Worm (Caenorhabditis elegans) whole organism, early embryonic: ENCODE results near the gene M6.11.

Experiments
- B0310.2 ChIP-seq: sonication (generic microtip); optimal IDR thresholded peaks from 2 replicates; lab custom pipeline; 2016; ENCODE audit warnings: mild to moderate bottlenecking, missing genetic modification characterization, missing compliant biosample characterization
- F13C5.2 ChIP-seq: sonication (generic microtip); optimal IDR thresholded peaks from 2 replicates; lab custom pipeline; 2017; ENCODE audit warnings: mild to moderate bottlenecking, missing genetic modification characterization, inconsistent platforms, missing compliant biosample characterization
- aly-1 ChIP-seq: sonication (generic microtip); optimal IDR thresholded peaks from 2 replicates; lab custom pipeline; 2016; ENCODE audit warnings: missing genetic modification characterization, missing compliant biosample characterization
- ama-1 ChIP-seq: fragments of 150-350 bp; optimal IDR thresholded peaks from 2 replicates; lab custom pipeline; 2014
- ceh-13 ChIP-seq: fragments of 200-800 bp; sonication (Bioruptor generic); optimal IDR thresholded peaks from 2 replicates; lab custom pipeline; 2018; ENCODE audit warnings: mild to moderate bottlenecking, missing genetic modification characterization, missing compliant biosample characterization
- ceh-36 ChIP-seq: sonication (generic microtip); optimal IDR thresholded peaks from 2 replicates; lab custom pipeline; 2016; ENCODE audit warnings: missing genetic modification characterization, inconsistent platforms, missing compliant biosample characterization
- ets-7 ChIP-seq: sonication (generic microtip); optimal IDR thresholded peaks from 2 replicates; lab custom pipeline; 2016; ENCODE audit warnings: missing genotype, missing genetic modification characterization, missing compliant biosample characterization
- flt-1 ChIP-seq: fragments of 200-800 bp; sonication (Bioruptor generic); IDR thresholded peaks from 2 replicates; pipeline ENCODE4 v1.3.6; 2022; ENCODE audit warnings: missing genetic modification characterization, missing compliant biosample characterization
- hmbx-1 ChIP-seq: sonication (generic microtip); optimal IDR thresholded peaks from 2 replicates; lab custom pipeline; 2016; ENCODE audit warnings: mild to moderate bottlenecking, missing genetic modification characterization, missing compliant biosample characterization
- hmg-4 ChIP-seq: fragments of 200-800 bp; sonication (Bioruptor generic); optimal IDR thresholded peaks from 2 replicates; lab custom pipeline; 2018; ENCODE audit warnings: mild to moderate bottlenecking, missing genetic modification characterization, missing compliant biosample characterization
- hnd-1 ChIP-seq: sonication (generic microtip); optimal IDR thresholded peaks from 2 replicates; lab custom pipeline; 2016; ENCODE audit warnings: missing genetic modification characterization, missing compliant biosample characterization
- pes-1 ChIP-seq: fragments of 200-800 bp; sonication (Bioruptor generic); IDR thresholded peaks from 2 replicates; pipeline ENCODE4 v1.3.6; 2022; ENCODE audit warnings: missing genetic modification reagents, missing genetic modification characterization, missing compliant biosample characterization
- scrt-1 ChIP-seq: fragments of 200-800 bp; sonication (Bioruptor generic); IDR thresholded peaks from 2 replicates; pipeline ENCODE4 v1.3.6; 2022; ENCODE audit warnings: missing genetic modification characterization, missing compliant biosample characterization
- sea-1 ChIP-seq: fragments of 200-800 bp; sonication (Bioruptor generic); conservative IDR thresholded peaks from 2 replicates; pipeline ENCODE4 v1.3.6; 2022; ENCODE audit warnings: missing genetic modification characterization, missing compliant biosample characterization
- tbx-11 ChIP-seq: fragments of 200-800 bp; sonication (Bioruptor generic); IDR thresholded peaks from 2 replicates; pipeline ENCODE4 v1.3.6; 2022; ENCODE audit warnings: missing genetic modification characterization, missing compliant biosample characterization
- tbx-37 ChIP-seq: fragments of 200-800 bp; sonication (Bioruptor generic); conservative IDR thresholded peaks from 2 replicates; pipeline ENCODE4 v1.3.6; 2022; ENCODE audit warnings: missing genetic modification reagents, missing genetic modification characterization, missing compliant biosample characterization
- tra-4 ChIP-seq: sonication (generic microtip); optimal IDR thresholded peaks from 2 replicates; lab custom pipeline; 2017; ENCODE audit warnings: missing genetic modification characterization, missing compliant biosample characterization

M6.11 gene

ce11 chrX:661727-662330, 20.5 kb upstream of the M6.11 start, which contains the start of gene rund-1:
Gene rund-1 (minus strand): TSS chrX:661777.
- TF ChIP-seq B0310.2 (tag; lab: Kevin White, UChicago) (no peak), F13C5.2 (tag; lab: Kevin White, UChicago) (peak; percentile 13)

DNA sequence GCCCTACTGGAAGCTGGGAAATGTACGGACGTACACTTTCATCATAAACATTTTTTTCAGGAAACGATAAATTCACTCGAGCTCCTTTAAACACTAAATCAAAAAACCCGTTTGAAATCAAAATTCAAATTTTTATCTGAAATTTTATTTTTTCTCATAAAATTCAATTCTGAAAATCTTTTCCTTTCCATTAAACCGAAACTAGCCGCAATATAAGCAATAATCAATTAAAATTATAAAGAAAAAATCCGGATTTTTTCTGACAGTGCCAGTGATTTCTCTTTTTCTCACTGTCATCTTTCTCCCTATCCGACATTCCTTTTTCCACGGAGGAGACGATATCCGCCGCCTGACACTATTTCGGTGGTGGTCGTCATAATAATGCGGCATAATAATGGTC, 14.5 kb upstream of the M6.11 start, which contains the start of gene lpr-7:
TSS of gene lpr-7 (plus strand) at position 301 of the 400 bp plus-strand sequence.
- TF ChIP-seq ama-1 (lab: Kevin White, UChicago) (no peak), aly-1 (tag; lab: Kevin White, UChicago) (no peak), tbx-37 (GFP tag; lab: Robert Waterston, UW) (no peak), tbx-11 (GFP tag; lab: Robert Waterston, UW) (no peak), hnd-1 (no peak), flt-1 (GFP tag; lab: Robert Waterston, UW) (no peak), B0310.2 (tag; lab: Kevin White, UChicago) (no peak), scrt-1 (GFP tag; lab: Robert Waterston, UW) (no peak), sea-1 (GFP tag; lab: Robert Waterston, UW) (no peak), ets-7 (no peak), F13C5.2 (tag; lab: Kevin White, UChicago) (no peak), hmbx-1 (tag; lab: Kevin White, UChicago) (no peak), hmg-4 (GFP tag; lab: Kevin White, UChicago) (no peak), tra-4 (tag; lab: Kevin White, UChicago) (no peak), ceh-13 (GFP tag; lab: Kevin White, UChicago) (no peak), pes-1 (no peak), ceh-36 (tag; lab: Kevin White, UChicago) (no peak)

- no peak for TF ChIP-seq scrt-1 (GFP tag; lab: Robert Waterston, UW)
- no peak for TF ChIP-seq ceh-36 (tag; lab: Kevin White, UChicago)
- TF ChIP-seq ama-1 (lab: Kevin White, UChicago), result no peak
- no peak for TF ChIP-seq tbx-37 (GFP tag; lab: Robert Waterston, UW)
- no peak for TF ChIP-seq F13C5.2 (tag; lab: Kevin White, UChicago)
- TF ChIP-seq hnd-1, result no peak
- no peak for TF ChIP-seq ceh-13 (GFP tag; lab: Kevin White, UChicago)
- no peak for TF ChIP-seq aly-1 (tag; lab: Kevin White, UChicago)
- TF ChIP-seq B0310.2 (tag; lab: Kevin White, UChicago), result no peak
- no peak for TF ChIP-seq tbx-11 (GFP tag; lab: Robert Waterston, UW)
- no peak for TF ChIP-seq flt-1 (GFP tag; lab: Robert Waterston, UW)
- no peak for TF ChIP-seq hmg-4 (GFP tag; lab: Kevin White, UChicago)
- no peak for TF ChIP-seq tra-4 (tag; lab: Kevin White, UChicago)
- no peak for TF ChIP-seq pes-1
- no peak for TF ChIP-seq ets-7
- TF ChIP-seq sea-1 (GFP tag; lab: Robert Waterston, UW), result no peak
- TF ChIP-seq hmbx-1 (tag; lab: Kevin White, UChicago), result no peak
Measured at ce11 chrX:654804-655203, 13.5 kb upstream of the M6.11 start, which contains the start of gene ifc-2. Gene ifc-2 (minus strand): TSS chrX:654904.

DNA sequence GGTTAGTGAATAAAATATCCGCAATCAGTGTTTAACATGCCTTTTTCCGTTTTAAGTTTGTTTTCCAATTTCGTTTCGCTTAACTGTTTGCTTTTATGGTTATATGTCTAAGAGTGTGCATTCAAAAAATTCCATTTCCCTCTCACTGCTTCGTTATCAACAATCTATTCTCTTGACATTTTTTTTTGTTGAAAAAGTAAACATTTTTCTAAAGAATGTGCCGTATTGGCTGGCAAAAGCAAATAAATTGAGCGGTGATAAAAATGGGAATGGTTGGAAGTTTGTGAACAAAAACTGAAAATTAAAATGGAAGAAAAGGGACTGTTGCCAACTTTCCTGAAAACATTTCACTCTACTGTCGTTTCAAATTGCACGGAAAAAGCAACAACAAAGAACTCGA, 10.3 kb upstream of the M6.11 start:
- TF ChIP-seq sea-1 (GFP tag; lab: Robert Waterston, UW) (no peak), B0310.2 (tag; lab: Kevin White, UChicago) (no peak), pes-1 (no peak), ama-1 (lab: Kevin White, UChicago) (no peak)

DNA sequence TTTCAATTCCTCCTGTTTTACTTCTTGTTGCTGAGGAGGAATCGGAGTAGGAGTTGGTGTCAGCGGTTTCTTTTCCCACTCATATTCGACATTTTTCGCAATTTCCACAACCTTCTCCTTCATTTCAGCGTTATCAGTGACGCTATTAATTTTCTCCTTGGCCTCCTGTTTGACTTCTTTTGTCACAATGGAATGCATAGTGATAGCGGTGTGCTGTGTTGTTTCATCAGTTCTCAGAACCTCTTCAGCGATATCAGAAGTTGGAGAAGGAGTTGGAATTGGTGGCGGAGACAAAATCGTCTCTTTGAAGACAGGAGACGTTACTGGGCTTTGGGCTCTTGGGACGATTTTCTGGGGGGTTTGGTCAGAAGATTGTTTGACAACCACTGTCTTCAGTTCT, 5.2 kb upstream of the M6.11 start:
- no peak for TF ChIP-seq sea-1 (GFP tag; lab: Robert Waterston, UW)
- TF ChIP-seq ets-7, result no peak
- TF ChIP-seq ama-1 (lab: Kevin White, UChicago), result no peak
- no peak for TF ChIP-seq tra-4 (tag; lab: Kevin White, UChicago)
- no peak for TF ChIP-seq hnd-1
- TF ChIP-seq F13C5.2 (tag; lab: Kevin White, UChicago), result no peak
- TF ChIP-seq hmbx-1 (tag; lab: Kevin White, UChicago), result no peak
- TF ChIP-seq hmg-4 (GFP tag; lab: Kevin White, UChicago), result no peak
- TF ChIP-seq aly-1 (tag; lab: Kevin White, UChicago), result no peak

DNA sequence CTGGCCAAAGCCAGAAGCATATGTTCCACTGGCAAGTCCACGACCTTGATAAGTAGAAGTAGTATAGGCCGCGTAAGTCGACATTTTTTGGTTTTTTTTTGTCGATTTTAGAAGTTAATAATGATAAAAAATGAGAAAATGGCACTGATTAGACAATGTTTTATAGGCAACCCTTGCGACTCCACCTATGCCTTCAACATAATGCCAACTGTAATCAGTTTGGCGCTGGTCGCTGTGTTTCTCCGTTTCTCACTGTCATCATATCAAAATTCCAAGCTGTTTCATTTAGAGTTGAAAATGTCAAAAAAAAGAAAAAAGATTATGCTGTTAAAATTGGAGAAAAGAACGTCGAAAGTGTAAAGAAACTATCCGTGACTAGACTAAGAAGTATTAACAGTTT, 4.2 kb upstream of the M6.11 start:
- no peak for TF ChIP-seq scrt-1 (GFP tag; lab: Robert Waterston, UW)

ce11 chrX:642817-643216, 1.5 kb upstream of the M6.11 start:
- TF ChIP-seq tbx-11 (GFP tag; lab: Robert Waterston, UW) (no peak), pes-1 (no peak), F13C5.2 (tag; lab: Kevin White, UChicago) (no peak), B0310.2 (tag; lab: Kevin White, UChicago) (no peak), ama-1 (lab: Kevin White, UChicago) (no peak)

DNA sequence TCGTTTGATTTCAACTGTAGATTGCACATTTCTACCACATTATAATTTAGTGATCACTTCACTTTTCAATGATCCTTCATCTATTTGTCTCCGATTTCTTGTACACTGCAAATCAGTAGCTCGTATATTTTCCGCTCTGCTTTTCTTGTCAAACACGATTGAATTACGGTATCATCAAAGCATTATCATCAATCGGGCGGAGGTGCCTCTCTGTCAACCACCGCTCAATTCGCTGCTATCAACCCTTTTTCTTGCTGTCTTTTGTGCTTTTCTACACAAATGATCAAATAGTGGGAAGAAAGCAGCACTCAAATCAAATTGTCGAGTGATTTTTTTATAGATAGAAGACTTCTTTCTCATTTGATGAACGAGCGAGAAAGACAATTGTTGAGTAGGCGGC, 3.8 kb downstream of the M6.11 start:
- TF ChIP-seq scrt-1 (GFP tag; lab: Robert Waterston, UW), result no peak
- TF ChIP-seq B0310.2 (tag; lab: Kevin White, UChicago), result no peak
- TF ChIP-seq tbx-11 (GFP tag; lab: Robert Waterston, UW), result no peak
- no peak for TF ChIP-seq aly-1 (tag; lab: Kevin White, UChicago)
- no peak for TF ChIP-seq pes-1
- TF ChIP-seq flt-1 (GFP tag; lab: Robert Waterston, UW), result no peak
- TF ChIP-seq ama-1 (lab: Kevin White, UChicago), result no peak
- TF ChIP-seq ets-7, result no peak
- no peak for TF ChIP-seq tbx-37 (GFP tag; lab: Robert Waterston, UW)
- TF ChIP-seq hnd-1, result no peak
- TF ChIP-seq sea-1 (GFP tag; lab: Robert Waterston, UW), result no peak
- no peak for TF ChIP-seq hmbx-1 (tag; lab: Kevin White, UChicago)
- TF ChIP-seq tra-4 (tag; lab: Kevin White, UChicago), result no peak
